Fruit fly (Drosophila melanogaster): Measurements from ENCODE around the gene ng3.
A peak's percentile ranks its signal among the peaks of the same experiment; 100 is the strongest.

The ng3 gene

DNA sequence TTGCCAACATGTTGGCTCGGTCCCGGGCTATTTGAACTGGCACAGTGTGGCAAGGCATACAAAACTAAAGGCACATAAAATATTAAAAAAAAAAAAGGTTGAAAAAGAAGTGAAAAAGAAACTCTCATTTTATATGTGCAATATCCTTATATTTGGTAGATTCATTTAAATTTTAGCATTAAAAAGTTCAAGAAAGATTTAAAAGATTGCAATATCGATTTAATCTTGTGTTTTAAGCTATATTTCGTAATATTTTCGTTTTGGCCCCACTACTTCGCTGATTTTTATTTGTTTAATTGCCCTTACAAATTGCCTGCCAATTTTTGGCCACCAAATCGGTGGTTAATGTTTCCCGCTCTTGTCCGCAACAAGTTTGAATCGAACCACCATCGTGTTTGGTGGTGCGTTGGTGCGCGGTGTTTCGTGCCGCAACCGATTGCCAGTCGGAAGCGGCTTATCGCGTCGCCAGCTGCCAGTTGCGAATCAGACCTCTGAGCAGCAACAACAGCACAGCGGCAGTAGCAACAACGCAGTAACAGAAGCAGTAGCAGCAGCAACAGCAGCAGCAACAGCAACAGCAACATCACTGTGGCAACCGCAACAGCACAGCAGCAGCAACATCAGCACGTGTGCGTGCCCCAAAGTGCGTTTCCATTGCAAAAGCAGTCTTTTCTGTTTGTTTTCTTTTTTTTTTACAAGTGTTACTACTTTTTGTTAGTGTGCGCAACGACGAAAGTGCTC, 13.9 kb upstream of the ng3 start (continued):
- TF ChIP-seq knrl (GFP tag; IDR thresholded peaks at IDR 0.05; ENCODE audit: partially characterized antibody) (peak; percentile 33; the same call in 2 of the 3 replicates), tio (GFP tag; optimal IDR thresholded peaks at IDR 0.05) (peak; percentile 96), CG11093 (GFP tag; IDR thresholded peaks at IDR 0.05) (peak; percentile 89), CG9727 (GFP tag; optimal IDR thresholded peaks at IDR 0.05) (peak; percentile 97), Scr (GFP tag; IDR thresholded peaks at IDR 0.05; ENCODE audit: partially characterized antibody) (no peak), CG5953 (GFP tag; IDR thresholded peaks at IDR 0.05) (peak; percentile 84), Dfd (GFP tag; optimal IDR thresholded peaks at IDR 0.05) (peak in 1 of 2 experiments; percentile 72), Gug (GFP tag; IDR thresholded peaks at IDR 0.05) (peak; percentile 82), vvl (GFP tag; IDR thresholded peaks at IDR 0.05) (peak; percentile 94), CG13287 (GFP tag; IDR thresholded peaks at IDR 0.05; ENCODE audit: partially characterized antibody) (peak; percentile 39; the same call in 1 of the 2 replicates), sob (GFP tag; IDR thresholded peaks at IDR 0.05) (peak; percentile 92), CG4707 (GFP tag; optimal IDR thresholded peaks at IDR 0.05) (peak; percentile 58), MTF-1 (GFP tag; optimal IDR thresholded peaks at IDR 0.05; ENCODE audit: borderline replicate concordance) (peak; percentile 52), CG5180 (GFP tag; optimal IDR thresholded peaks at IDR 0.05) (peak; percentile 99), CG31441 (GFP tag; IDR thresholded peaks at IDR 0.05) (peak; percentile 98), ash1 (GFP tag; optimal IDR thresholded peaks at IDR 0.05) (no peak), ro (GFP tag; IDR thresholded peaks at IDR 0.05) (peak; percentile 67), CG31388 (GFP tag; optimal IDR thresholded peaks at IDR 0.05) (peak; percentile 82), Ets65A (GFP tag) (peak; percentile 96), sim (GFP tag; IDR thresholded peaks at IDR 0.05) (peak; percentile 71; the same call in 1 of the 2 replicates), vfl (GFP tag; optimal IDR thresholded peaks at IDR 0.05) (peak; percentile 94), CG12659 (GFP tag; optimal IDR thresholded peaks at IDR 0.05) (peak; percentile 98), kni (GFP tag; optimal IDR thresholded peaks at IDR 0.05) (peak; percentile 34), bbx (GFP tag; IDR thresholded peaks at IDR 0.05; ENCODE audit: partially characterized antibody) (no peak; the same call in 1 of the 2 replicates), shn (GFP tag; optimal IDR thresholded peaks at IDR 0.05) (peak; percentile 93), CG6813 (GFP tag; optimal IDR thresholded peaks at IDR 0.05) (peak; percentile 93), CG4282 (GFP tag; optimal IDR thresholded peaks at IDR 0.05) (peak; percentile 74), dimm (GFP tag; IDR thresholded peaks at IDR 0.05) (peak; percentile 77), Fer2 (tag; optimal IDR thresholded peaks at IDR 0.05) (peak; percentile 92), Sox102F (GFP tag; optimal IDR thresholded peaks at IDR 0.05) (peak; percentile 97), CG3065 (GFP tag; optimal IDR thresholded peaks at IDR 0.05) (peak; percentile 82), unpg (GFP tag; optimal IDR thresholded peaks at IDR 0.05) (peak; percentile 95), CG3995 (GFP tag; optimal IDR thresholded peaks at IDR 0.05) (peak; percentile 72), row (GFP tag; IDR thresholded peaks at IDR 0.05) (peak; percentile 91), CG30431 (GFP tag; optimal IDR thresholded peaks at IDR 0.05) (peak; percentile 87), CG4617 (GFP tag; optimal IDR thresholded peaks at IDR 0.05; ENCODE audit: borderline replicate concordance) (peak; percentile 81), Doc2 (GFP tag; IDR thresholded peaks at IDR 0.05) (peak; percentile 66), esg (GFP tag; conservative IDR thresholded peaks at IDR 0.05) (peak; percentile 91), tx (GFP tag; optimal IDR thresholded peaks at IDR 0.05) (peak; percentile 92), CG33557 (GFP tag; optimal IDR thresholded peaks at IDR 0.05) (peak; percentile 52), CG8944 (GFP tag; optimal IDR thresholded peaks at IDR 0.05) (peak; percentile 87), CG7271 (tag; optimal IDR thresholded peaks at IDR 0.05) (peak; percentile 27), CG16815 (GFP tag; optimal IDR thresholded peaks at IDR 0.05) (peak; percentile 92), Six4 (GFP tag; optimal IDR thresholded peaks at IDR 0.05) (peak; percentile 91), Ravus (GFP tag; IDR thresholded peaks at IDR 0.05) (peak; percentile 83), CG14710 (tag; optimal IDR thresholded peaks at IDR 0.05) (peak; percentile 85), bigmax (GFP tag; optimal IDR thresholded peaks at IDR 0.05) (no peak), CG10565 (GFP tag; optimal IDR thresholded peaks at IDR 0.05) (peak; percentile 80), run (tag; optimal IDR thresholded peaks at IDR 0.05) (peak; percentile 91)
